Worm (Caenorhabditis elegans): ENCODE measurements around the gene Y66D12A.8.

The Y66D12A.8 gene

DNA sequence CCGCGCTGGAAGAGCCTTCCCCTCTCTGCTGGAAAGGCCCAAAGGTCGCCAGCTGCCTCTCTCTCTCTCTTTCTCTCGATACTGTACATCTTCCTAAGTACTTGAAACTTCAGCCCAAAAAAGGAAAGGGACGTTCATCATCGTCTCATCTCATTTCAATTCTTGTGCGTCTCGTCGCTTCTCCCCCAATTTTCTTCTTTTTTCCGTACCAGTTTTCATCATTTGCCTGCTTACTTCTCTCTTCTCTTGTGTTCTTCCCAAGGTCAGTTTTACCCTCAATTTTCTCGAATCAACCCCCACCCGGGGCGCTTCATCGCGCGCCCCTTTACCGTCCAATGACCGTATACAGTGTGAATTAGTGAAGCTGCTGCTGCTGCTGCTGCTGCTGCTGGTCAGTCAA lies 14.3 kb upstream of the Y66D12A.8 start:
- no peak for TF ChIP-seq ctbp-1 (GFP tag; IDR thresholded peaks at IDR 0.05)
- TF ChIP-seq hlh-30 (tag; optimal IDR thresholded peaks at IDR 0.05; ENCODE audit: insufficient read depth) = no peak
- TF ChIP-seq lin-1 (GFP tag; IDR thresholded peaks at IDR 0.05) = no peak
- TF ChIP-seq set-16 (GFP tag; IDR thresholded peaks at IDR 0.05) = peak; percentile 59
- no peak for TF ChIP-seq vab-7 (GFP tag; IDR thresholded peaks at IDR 0.05)
- TF ChIP-seq hif-1 (tag; optimal IDR thresholded peaks at IDR 0.05) = no peak
- TF ChIP-seq daf-16 (GFP tag; optimal IDR thresholded peaks at IDR 0.05) = no peak
- TF ChIP-seq daf-16 (tag; optimal IDR thresholded peaks at IDR 0.05) = no peak
- no peak for TF ChIP-seq zip-2 (tag; optimal IDR thresholded peaks at IDR 0.05)
- no peak for TF ChIP-seq ceh-82 (tag; optimal IDR thresholded peaks at IDR 0.05)
- peak; percentile 37 for TF ChIP-seq nhr-25 (tag; optimal IDR thresholded peaks at IDR 0.05; ENCODE audit: borderline replicate concordance, insufficient read depth)
- TF ChIP-seq tag-97 (GFP tag; IDR thresholded peaks at IDR 0.05) = no peak
- no peak for TF ChIP-seq duxl-1 (tag; optimal IDR thresholded peaks at IDR 0.05; ENCODE audit: poor library complexity)
- TF ChIP-seq tra-1 (GFP tag; IDR thresholded peaks at IDR 0.05) = no peak
- no peak for TF ChIP-seq skn-1 (tag; optimal IDR thresholded peaks at IDR 0.05)

DNA sequence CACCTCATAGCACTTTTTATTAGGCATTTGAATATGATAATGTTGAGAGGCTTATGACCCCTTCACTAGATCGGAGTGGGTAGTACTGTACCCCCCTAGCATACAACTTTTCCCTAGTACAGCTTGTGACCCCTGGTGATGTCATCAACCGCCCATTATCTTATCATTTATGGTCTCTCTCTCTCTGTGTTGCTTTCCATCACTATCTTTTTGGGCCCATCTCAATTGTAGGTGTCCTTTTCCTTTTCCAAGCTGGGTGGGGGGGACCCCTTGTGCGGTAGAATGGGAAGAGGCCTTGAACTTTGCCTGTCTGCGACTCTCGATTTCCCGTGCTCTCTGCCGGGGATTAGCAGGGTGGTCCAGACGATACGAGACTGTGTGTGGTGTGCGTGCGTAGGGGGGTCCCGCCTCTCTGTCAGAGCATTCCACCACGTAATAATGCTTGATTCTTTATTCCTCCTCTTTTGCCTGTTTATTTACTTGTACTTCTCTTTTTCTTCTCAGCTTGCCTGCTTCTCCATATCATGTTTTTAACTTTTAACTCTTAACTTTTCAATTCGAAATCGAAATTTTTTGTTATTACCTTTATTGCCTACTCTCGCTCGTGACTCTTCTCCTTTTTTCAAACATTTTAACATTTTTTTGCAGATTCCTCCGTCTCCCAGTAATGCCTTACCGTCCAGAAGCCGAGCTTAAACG lies 13.4 kb upstream of the Y66D12A.8 start, which contains the start of gene ztf-29:
Gene ztf-29 (plus strand): TSS at position 649 of the 699 bp plus-strand sequence.
- TF ChIP-seq lin-13 (GFP tag; optimal IDR thresholded peaks at IDR 0.05) (no peak), hmg-1.1 (GFP tag; IDR thresholded peaks at IDR 0.05) (0 out of 2 replicates have a peak, but pooled peaks have one; percentile 18), aha-1 (tag) (peak; percentile 19)

DNA sequence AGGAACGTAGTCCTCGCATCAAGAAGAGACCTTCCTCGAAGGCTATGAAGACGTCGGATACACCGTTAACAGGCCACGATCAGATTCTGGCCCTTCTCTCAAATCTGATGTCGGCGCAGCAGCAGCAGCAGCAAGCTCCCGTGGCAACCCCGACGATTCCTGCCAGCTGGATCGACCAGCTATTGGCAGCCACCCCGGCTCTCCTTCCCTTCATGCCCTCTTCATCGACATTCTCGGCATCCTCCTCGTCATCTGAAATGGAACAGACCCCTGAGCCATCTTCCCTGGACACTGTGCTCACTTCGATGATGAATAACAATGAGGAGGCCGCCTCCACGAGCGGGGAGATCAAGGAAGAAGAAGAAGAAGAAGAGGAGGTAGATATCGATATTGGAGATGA lies 12.4 kb upstream of the Y66D12A.8 start:
- TF ChIP-seq set-16 (GFP tag; IDR thresholded peaks at IDR 0.05) = peak; percentile 86
- TF ChIP-seq F44E2.7 (GFP tag; IDR thresholded peaks at IDR 0.05) = no peak
- TF ChIP-seq unc-39 (tag; optimal IDR thresholded peaks at IDR 0.05) = no peak

DNA sequence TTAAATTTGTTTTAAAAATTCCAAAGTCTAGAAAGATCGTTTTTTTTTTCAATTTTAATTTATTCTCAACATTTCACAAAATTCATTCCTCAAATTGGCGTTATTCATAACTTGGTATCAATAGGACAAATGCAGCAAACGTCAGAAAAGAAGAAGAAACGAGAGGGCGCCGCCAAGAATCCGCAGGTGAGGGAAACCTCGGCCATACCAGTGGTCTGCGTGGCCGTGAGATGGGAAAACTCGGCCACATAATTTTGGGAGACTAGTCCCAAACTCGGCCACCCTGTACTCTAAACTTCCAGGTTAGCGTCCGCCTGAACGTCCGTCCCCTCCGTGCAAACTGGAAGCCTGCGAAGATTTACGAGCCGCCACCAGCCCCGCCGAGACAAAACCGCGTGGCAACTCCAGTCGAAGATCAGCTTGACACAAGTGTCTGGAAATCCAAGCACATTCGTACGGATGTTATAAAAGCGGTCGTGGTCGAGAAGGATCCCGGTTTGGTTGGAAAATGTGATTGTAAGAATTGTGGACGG lies 10.5 kb upstream of the Y66D12A.8 start, which contains the start of gene Y66D12A.11:
Gene Y66D12A.11 (plus strand): TSS at position 51 of the 533 bp plus-strand sequence.
- TF ChIP-seq set-16 (GFP tag; IDR thresholded peaks at IDR 0.05) (peak; percentile 57), dmd-8 (GFP tag; IDR thresholded peaks at IDR 0.05) (0 out of 2 replicates have a peak, but pooled peaks have one; percentile 6), lim-7 (GFP tag; IDR thresholded peaks at IDR 0.05) (no peak), hmg-1.1 (GFP tag; IDR thresholded peaks at IDR 0.05) (no peak), daf-19 (GFP tag; conservative IDR thresholded peaks at IDR 0.05) (no peak)

DNA sequence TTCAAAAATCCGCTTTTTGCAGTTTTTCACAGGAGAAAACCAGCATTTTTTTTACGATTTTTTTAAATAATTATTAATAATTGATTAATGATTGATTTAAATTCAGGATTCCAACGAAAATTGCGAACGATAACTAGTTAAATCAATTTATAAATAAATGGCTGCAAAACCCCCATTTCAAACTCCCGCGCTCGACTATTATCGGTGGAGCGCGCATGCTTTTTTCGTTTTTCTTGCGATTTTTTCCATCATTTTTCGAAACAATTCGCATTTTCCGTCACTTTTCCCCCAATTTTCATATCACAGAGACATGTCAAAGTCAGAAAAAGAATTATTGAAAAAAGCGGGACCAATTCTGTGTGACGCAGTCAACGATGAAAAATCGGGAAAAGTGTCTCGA lies 8.4 kb upstream of the Y66D12A.8 start, which contains the start of gene Y66D12A.10:
Gene Y66D12A.10 (plus strand): TSS at position 273 of the 400 bp plus-strand sequence.
- TF ChIP-seq mdl-1 (tag; optimal IDR thresholded peaks at IDR 0.05) (no peak), lsy-2 (tag; optimal IDR thresholded peaks at IDR 0.05) (peak in 1 of 2 experiments; percentile 40), dpl-1 (GFP tag; optimal IDR thresholded peaks at IDR 0.05) (peak; percentile 88), daf-16 (GFP tag; optimal IDR thresholded peaks at IDR 0.05) (no peak), daf-16 (tag; optimal IDR thresholded peaks at IDR 0.05) (no peak), nhr-6 (tag; optimal IDR thresholded peaks at IDR 0.05) (peak; percentile 37), sdz-12 (GFP tag; optimal IDR thresholded peaks at IDR 0.05) (no peak), unc-39 (tag; optimal IDR thresholded peaks at IDR 0.05) (no peak), ceh-32 (tag; optimal IDR thresholded peaks at IDR 0.05; ENCODE audit: poor library complexity) (no peak), hif-1 (tag; optimal IDR thresholded peaks at IDR 0.05) (peak in 1 of 2 experiments; percentile 14), lin-38 (GFP tag; IDR thresholded peaks at IDR 0.05) (peak; percentile 91), mes-2 (tag; optimal IDR thresholded peaks at IDR 0.05; ENCODE audit: poor library complexity, severe bottlenecking) (peak; percentile 62)
